Worm (Caenorhabditis elegans) whole organism, L1 larva: ENCODE measurements around the gene T09A5.5.

Experiments used
- ceh-63 ChIP-seq: fragments of 200-800 bp; sonication (Bioruptor generic); optimal IDR thresholded peaks from 2 replicates; lab custom pipeline; 2018; ENCODE audit warnings: mild to moderate bottlenecking, missing genetic modification characterization, missing compliant biosample characterization
- lin-14 ChIP-seq: fragments of 200-800 bp; sonication (Bioruptor generic); optimal IDR thresholded peaks from 2 replicates; lab custom pipeline; 2018; ENCODE audit warnings: mild to moderate bottlenecking, missing genetic modification characterization, moderate library complexity, missing compliant biosample characterization
- nhr-12 ChIP-seq: sonication (generic microtip); optimal IDR thresholded peaks from 2 replicates; lab custom pipeline; 2017; ENCODE audit warnings: missing biosample characterization, missing genetic modification characterization
- rnt-1 ChIP-seq: sonication (generic microtip); optimal IDR thresholded peaks from 2 replicates; lab custom pipeline; 2016; ENCODE audit warnings: mild to moderate bottlenecking, missing genetic modification characterization, moderate library complexity, missing compliant biosample characterization

DNA sequence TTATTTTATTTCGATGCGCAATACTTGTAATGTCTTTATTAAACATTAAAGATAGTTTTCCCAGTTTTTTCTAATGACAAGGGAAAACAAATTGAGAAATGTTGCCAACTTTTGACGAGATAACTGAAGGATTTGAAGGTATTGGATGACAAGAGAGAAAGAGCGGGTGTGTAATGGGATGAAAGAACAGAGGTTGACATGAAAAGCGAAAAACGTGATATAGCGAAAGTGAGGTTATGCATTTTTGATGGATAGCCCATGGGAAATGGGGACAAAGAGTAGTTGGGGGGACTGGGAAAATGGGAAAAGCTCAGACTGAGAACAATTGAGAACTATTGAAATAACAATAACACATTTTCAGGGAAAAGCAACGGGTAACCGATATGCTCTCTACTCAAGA is 41.6 kb upstream of the T09A5.5 start:
- TF ChIP-seq rnt-1 (tag; lab: Kevin White, UChicago) = no peak
- TF ChIP-seq nhr-12 (tag; lab: Kevin White, UChicago) = no peak
- peak; percentile 27 for TF ChIP-seq lin-14 (GFP tag; lab: Kevin White, UChicago)
- TF ChIP-seq ceh-63 = no peak
